Fruit fly (Drosophila melanogaster) ovary, adult (tissue): Measurements from ENCODE around the gene Prosalpha6T.

Experiments used
- CG17801 ChIP-seq: fragments of 200-800 bp; optimal IDR thresholded peaks from 2 replicates; lab custom pipeline; 2019; ENCODE audit warnings: missing biosample characterization, mild to moderate bottlenecking, missing genetic modification characterization, moderate library complexity; ENCODE audit not compliant: partially characterized antibody

The Prosalpha6T gene

DNA sequence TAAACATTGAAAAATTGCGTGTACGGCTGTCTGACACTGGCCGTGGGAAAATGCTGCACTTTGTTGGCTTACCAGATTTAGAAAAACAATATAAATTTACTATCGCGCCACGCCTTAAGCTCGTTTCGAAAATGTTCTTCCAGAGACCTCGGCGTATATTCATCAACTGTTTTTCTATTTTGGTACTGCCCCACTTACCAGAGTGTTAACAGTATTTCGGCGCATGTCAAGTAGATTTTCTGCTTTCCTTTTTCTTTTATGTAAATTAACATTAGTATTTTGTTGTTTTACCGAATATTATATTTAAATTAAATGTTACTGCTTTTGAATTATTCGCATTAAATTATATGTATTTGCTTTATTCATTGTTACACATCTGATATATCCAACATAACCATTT, 16.8 kb upstream of the Prosalpha6T start, which contains the start of gene kek4:
Gene kek4 (minus strand): TSS at position 341 of the 400 bp plus-strand sequence.
- TF ChIP-seq CG17801 (GFP tag; lab: Kevin White, UChicago): no peak

DNA sequence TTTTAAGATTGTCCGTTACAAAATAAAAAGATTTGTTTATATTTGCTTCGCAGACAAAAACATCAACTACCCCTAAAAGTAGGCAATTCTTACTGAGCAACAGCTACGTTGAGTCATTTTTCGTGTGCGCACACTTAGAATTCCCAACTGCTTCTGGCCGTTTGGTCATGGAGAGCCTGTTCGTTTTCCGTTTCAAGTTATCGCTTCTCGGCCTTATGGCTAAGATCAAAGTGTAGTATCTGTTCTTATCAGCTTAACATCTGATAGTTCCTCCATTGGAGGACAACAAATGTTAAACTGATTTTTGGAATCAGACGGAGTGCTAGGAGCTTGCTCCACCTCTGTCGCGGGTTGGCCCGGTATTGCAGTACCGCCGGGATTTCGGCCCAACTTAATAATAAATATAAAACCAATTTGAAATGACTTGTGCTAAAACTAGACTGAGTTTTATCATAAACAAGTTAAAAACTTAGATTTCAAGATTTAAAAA, 16.2 kb upstream of the Prosalpha6T start:
- peak; percentile 25 for TF ChIP-seq CG17801 (GFP tag; lab: Kevin White, UChicago)

DNA sequence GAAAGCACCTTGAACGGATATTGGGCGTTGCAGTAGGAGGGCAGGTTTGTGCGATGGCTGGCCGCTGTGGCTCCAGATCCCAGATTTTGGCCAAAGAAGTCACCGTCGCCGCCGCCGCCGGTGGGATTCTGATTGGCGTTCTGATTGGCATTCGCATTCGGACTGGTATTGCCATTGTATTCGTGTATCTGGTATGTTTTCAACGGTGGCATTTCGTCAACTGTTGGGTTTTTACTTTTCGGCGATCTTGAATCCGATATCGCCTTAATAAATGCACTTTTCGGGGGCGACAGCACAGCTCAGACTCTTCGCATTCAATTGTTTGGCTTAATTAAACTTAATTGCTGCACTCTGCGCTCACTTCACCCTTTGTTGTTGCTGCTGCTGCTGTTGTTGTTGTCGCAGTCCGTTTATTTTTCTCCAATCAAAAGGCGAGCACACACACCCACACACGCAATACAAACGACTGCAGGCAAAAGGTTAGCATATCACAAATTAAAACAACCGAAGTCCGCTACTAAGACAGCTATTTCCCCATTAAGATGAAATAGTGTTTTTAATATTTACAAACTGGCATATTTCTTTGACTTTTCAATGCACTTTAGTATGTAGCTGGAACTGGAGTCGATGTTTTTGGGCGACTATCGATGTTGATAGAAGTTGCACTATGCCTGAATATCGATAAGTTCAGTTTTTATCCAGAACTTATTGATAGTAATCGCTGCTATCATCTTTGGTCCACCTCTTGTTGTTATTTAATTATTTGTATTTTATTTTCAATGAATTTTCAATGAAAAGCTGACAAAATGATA, 12.4 kb upstream of the Prosalpha6T start, which contains the start of the genes CG9426 and mRF1:
Gene CG9426 (minus strand): TSS at position 643 of the 812 bp plus-strand sequence.
Gene mRF1 (plus strand): TSS at position 699 of the 812 bp plus-strand sequence.
- TF ChIP-seq CG17801 (GFP tag; lab: Kevin White, UChicago): peak; percentile 29

DNA sequence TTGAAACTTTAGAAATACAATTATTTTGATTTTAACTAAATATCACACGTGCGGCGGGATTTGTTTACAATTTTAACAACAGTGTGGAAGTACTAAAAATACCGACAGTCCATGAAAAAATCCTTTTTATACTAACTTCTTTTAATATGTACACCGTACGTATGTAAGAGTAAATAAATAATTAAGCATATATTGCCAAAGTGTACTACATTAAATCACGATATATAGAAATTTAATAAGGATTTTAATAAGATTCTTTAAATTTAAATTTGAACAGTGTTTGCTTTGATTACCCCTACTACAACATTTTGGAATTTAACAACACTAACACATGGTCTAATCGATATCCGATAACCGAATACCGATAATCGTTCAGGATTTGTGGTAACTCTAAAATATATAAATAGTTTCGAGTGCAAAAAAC, 9.6 kb upstream of the Prosalpha6T start, which contains the start of the genes Ski6 and CG16812:
Gene Ski6 (minus strand): TSS at position 205 of the 424 bp plus-strand sequence.
Gene CG16812 (plus strand): TSS at position 363 of the 424 bp plus-strand sequence.
- peak; percentile 71 for TF ChIP-seq CG17801 (GFP tag; lab: Kevin White, UChicago)

DNA sequence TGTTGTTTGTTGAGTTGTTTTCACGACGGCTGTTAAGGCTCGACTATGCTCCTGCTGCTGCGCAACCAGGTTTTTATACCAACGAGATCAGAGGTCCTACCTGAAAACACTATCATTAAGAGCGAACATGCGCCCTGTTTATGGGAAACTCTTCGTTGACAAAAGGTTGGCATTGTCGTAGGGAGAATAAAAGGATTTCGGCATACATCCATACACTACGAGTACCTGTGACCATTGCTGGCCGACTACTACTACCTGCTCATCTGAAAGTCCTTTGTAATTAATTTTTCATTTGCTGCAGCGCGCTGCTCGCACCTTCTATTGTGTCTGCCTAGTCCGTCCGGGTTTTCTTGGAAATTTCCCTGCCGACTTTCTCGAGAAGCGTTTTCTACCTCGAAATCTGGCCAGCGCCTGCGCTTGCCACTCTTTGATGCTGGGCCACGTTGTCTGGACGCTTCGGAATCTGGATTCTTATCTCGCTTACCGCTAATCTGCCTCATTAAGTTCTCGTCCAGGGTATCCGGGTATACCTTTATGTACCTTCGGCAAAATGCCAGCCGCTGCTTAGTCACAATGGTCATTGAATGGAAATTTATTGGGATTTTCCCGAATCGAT, 6.5 kb upstream of the Prosalpha6T start, which contains the start of gene CG15480:
Gene CG15480 (minus strand): TSS at position 51 of the 616 bp plus-strand sequence.
- TF ChIP-seq CG17801 (GFP tag; lab: Kevin White, UChicago): no peak

DNA sequence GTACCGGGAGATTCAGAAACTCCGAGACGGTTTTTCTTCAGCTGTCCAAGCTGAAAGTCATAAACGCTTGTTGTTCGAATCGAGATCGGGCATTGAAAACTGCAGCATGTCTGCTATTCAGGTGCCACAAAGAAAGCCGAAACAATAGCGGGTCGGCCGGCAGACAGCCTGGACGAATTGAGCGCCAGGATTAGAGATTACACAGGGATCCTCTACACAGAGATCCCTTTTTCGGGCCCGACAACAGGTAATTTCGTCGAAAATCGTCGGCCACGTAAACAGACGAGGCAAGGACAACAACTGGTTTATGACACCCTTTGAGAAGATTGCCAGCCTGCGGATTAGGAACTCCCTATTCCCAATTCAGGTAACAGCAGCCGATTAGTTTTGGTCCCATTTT, 4.6 kb upstream of the Prosalpha6T start, which contains the start of gene CG16813:
Gene CG16813 (plus strand): TSS at position 288 of the 400 bp plus-strand sequence.
- TF ChIP-seq CG17801 (GFP tag; lab: Kevin White, UChicago): no peak

DNA sequence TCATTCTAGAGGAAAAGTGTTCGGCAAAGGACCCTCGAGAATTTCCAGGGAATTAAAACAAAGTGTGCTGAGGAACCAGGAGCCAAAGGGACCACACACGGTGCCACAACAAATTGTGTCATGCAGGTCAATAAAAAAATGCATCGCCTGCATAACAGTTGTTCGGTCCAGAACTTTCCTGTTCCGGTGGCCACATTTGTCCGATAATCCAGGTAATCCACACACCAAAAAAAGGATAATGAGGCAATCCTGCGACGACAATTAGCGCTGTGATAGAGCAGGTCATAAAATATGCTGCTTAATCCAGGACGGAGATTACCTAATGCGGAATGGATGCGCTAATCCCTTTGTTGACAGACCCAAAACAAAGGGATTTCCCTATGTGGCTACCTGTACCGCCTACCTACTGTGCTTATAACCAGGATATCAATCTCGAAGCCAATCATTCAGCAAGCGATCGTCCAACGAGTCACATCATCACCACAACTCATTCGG, 2.4 kb upstream of the Prosalpha6T start, which contains the start of gene CG16815:
Gene CG16815 (plus strand): TSS at position 445 of the 495 bp plus-strand sequence.
- TF ChIP-seq CG17801 (GFP tag; lab: Kevin White, UChicago): no peak

DNA sequence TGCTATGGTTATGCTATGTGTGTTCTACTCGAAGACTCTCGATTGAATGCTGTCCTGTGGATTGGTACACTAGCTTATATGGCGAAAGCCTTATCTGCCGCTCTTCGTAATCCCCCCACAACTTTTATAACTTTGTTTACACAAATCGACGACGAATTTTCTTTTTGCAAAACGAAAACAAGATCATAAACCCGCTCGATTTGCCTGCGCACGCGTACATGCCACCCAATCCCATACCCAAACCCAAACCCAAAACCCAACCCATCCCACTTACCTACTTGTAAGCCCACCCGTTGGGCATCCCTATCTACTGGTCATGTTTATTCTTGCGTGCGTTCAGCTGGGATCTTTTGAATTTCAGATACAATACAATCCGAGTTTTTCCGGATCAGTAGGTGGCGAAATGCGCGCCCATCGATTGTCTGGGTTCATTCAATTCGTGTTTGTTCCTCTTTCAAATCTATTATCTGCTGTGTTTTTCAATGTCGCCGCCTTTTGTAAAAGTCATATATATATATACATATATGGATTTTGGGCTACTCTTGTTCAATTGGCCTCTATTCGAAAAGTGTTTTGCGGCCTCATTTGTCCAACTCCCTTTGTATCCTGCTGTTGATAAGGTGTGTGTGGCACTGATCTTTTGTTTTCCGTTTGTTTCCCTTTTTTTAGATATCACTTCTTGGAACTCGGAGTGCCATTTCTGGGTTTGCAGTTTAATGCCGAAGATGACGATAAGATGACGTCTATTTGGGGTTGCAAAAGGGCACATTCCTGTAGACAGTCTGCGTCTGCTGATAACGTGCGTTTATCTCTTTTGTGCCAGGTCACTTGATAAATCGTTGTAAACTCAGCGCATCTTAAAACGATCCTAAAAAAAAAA, 3.0 kb downstream of the Prosalpha6T start, which contains the start of gene Mabi:
Gene Mabi (minus strand): TSS at position 51 of the 880 bp plus-strand sequence.
- TF ChIP-seq CG17801 (GFP tag; lab: Kevin White, UChicago): no peak

DNA sequence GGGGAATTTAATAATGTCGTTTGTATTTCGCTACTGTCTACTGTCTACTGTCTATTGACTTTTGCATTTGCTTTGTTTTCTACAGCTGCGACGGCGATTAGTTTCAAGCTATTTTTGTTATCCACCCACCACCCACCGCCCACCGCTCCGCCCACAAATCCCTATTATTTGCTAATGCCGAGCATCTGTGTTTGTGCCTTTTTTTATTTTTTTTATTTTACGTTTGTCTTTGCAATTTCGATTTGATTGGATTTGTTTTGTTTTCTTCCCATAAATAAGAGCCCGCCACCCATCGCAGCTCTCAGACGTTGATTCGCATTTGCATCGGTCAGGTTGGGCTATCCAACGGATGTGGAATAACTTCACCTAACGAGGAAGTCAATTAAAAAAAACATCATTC, 4.4 kb downstream of the Prosalpha6T start, which contains the start of gene Jhbp14:
Gene Jhbp14 (plus strand): TSS at position 301 of the 400 bp plus-strand sequence.
- TF ChIP-seq CG17801 (GFP tag; lab: Kevin White, UChicago): no peak

DNA sequence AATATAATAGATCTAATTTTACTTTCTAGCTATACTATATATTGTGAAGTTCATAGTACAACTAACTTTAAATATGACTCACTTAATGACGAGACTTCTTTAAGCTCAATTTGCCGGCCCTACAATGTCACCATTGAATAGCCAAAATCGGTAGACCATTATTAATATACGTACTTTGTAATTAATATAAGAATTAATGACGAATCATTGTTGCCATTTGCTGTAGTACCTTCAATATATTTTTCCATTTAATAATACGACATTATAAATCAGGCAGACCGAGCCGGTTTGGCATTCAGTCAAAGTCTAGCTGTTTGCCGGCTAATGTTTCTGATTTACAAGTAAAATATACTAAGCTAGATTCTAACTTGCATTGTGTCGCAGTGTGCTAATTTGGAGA, 7.8 kb downstream of the Prosalpha6T start, which contains the start of gene Jhbp13:
Gene Jhbp13 (plus strand): TSS at position 301 of the 400 bp plus-strand sequence.
- no peak for TF ChIP-seq CG17801 (GFP tag; lab: Kevin White, UChicago)

DNA sequence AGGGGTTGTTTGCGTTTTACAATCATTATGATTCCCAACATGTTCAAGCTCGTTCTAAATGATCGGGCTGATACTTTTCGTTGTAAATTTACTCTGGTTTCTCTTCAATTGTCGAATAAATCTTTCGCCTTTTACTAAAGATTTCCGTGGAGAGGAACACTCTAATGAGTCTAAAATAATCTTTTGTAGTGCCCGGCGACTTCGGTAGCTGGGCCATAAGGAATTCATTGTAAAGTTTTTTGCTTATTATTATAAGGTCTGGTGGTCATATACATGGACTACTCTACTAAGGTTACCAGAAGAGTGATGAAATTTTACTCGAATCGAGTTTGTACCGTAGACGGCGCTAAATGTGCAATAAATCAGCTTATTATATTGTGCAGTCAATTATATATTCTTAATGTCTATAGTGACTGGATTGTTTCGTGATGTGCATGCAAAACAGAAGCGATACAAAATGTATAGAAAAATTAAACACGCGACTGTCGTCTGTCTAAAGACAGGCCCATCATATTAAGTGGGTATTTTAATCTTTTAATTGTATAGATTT, 13.0 kb downstream of the Prosalpha6T start:
- TF ChIP-seq CG17801 (GFP tag; lab: Kevin White, UChicago): no peak

DNA sequence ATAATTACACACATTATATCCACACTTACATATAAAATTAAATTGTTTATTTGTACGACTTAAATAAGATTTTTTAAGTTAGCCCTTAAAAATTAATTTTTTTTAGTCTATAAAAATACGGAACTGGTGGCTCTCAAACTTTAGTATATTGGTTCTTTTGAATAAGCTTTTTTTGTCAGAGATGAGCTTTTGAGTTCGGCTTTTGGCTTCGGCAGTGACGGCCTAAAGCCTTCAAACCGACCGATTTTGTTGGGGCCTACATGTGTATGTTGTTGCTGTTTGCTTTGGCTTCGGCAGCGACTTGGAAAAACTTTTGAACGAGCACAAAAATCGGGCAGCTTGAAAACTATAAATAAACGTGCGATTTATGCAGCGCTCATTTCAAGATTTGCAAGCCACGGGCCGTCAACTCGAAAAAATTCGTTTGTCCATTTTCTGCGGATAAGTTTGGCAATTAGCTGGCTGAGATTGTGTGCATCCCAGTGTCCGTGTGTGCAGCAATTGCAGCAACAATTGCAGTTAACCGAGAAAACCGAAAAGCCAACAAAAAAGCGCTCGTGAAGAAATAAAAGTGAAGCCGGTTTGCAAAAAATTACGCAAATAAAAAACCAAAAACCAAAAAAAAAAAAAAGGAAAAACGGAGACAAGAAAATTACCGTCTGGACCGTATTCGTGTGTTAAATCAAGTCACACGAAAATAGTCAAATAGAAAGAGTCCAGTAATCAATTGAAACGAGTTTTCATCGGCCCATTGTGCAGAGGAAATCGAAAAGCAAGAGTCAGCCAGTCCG, 14.2 kb downstream of the Prosalpha6T start, which contains the start of gene CG16820:
Gene CG16820 (plus strand): TSS at position 378 of the 791 bp plus-strand sequence.
- TF ChIP-seq CG17801 (GFP tag; lab: Kevin White, UChicago): no peak
